Worm (Caenorhabditis elegans) whole organism, L4 larva: ENCODE results near the gene F10E9.1.

Source experiments
- T20F7.1 ChIP-seq: fragments of 200-800 bp; sonication (Bioruptor generic); optimal IDR thresholded peaks from 2 replicates; lab custom pipeline; 2018; ENCODE audit warnings: mild to moderate bottlenecking, missing genetic modification characterization, missing compliant biosample characterization
- ceh-82 ChIP-seq: sonication (generic microtip); optimal IDR thresholded peaks from 2 replicates; lab custom pipeline; 2017; ENCODE audit warnings: missing biosample characterization, missing genetic modification characterization
- daf-19 ChIP-seq: fragments of 200-800 bp; sonication (Bioruptor generic); conservative IDR thresholded peaks from 2 replicates; pipeline ENCODE4 v1.3.6; 2022; ENCODE audit warnings: missing genetic modification characterization, missing compliant biosample characterization
- mdt-29 ChIP-seq: fragments of 200-800 bp; sonication (Bioruptor generic); IDR thresholded peaks from 2 replicates; pipeline ENCODE4 v1.3.6; 2022; ENCODE audit warnings: missing genetic modification reagents, missing genetic modification characterization, missing compliant biosample characterization
- snpc-4 ChIP-seq: fragments of 150-350 bp; optimal IDR thresholded peaks from 2 replicates; lab custom pipeline; 2014; ENCODE audit warnings: missing biosample characterization, missing genetic modification characterization
- tra-1 ChIP-seq: fragments of 200-800 bp; sonication (Bioruptor generic); IDR thresholded peaks from 2 replicates; pipeline ENCODE4 v1.3.6; 2022; ENCODE audit warnings: missing genetic modification reagents, missing genetic modification characterization, missing compliant biosample characterization

DNA sequence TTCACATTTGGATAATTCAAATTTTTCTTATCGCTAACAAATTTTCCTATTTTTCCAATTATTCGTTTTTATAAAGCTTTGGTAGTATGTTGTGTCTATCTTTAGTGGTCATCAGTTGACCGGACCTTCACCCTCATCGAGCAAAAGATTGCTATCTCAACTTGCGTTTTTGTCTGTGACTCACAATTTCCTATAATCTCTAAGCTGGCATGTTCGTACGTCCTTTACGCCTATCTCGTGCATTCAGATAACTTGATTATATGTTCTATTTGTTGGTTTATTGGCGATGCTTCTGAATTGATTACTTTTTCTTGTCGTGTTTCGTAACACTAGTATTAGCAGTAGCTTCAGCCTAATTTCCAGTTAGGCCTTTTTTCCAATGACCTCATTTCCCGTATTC is 43.4 kb upstream of the F10E9.1 start:
- no peak for TF ChIP-seq T20F7.1 (GFP tag; lab: Kevin White, UChicago)
- no peak for TF ChIP-seq ceh-82
- no peak for TF ChIP-seq snpc-4 (tag; lab: Kevin White, UChicago)
- TF ChIP-seq daf-19 = no peak
- TF ChIP-seq mdt-29 (GFP tag; lab: Robert Waterston, UW) = no peak
- no peak for TF ChIP-seq tra-1
